Worm (Caenorhabditis elegans): ENCODE data around the gene T24G10.2.

DNA sequence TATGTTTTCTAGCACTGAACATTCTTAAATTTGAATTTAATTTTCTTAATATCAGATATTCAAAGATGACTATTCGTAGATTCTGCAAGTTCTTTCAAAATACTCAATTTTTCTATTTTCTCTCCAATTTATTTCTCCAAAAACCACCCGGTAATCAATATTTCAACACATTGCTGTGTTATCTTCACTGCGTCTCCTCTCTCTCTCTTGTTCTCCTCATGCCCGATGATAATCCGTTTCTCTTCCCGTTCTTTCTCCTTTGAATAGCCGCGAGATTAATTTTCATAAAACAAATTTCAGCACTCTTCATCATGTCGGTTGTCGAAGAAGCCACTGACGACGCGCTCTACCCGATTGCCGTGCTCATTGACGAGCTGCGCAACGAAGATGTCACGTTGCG is 7.9 kb upstream of the T24G10.2 start, which contains the start of gene paa-1:
- TF ChIP-seq dmd-4 (tag; optimal IDR thresholded peaks at IDR 0.05; ENCODE audit: borderline replicate concordance) (no peak), ceh-9 (tag; optimal IDR thresholded peaks at IDR 0.05) (no peak), ceh-14 (tag; optimal IDR thresholded peaks at IDR 0.05) (no peak), hlh-6 (tag; optimal IDR thresholded peaks at IDR 0.05) (no peak), fkh-10 (GFP tag; optimal IDR thresholded peaks at IDR 0.05) (no peak), pqm-1 (tag; optimal IDR thresholded peaks at IDR 0.05) (no peak), nhr-11 (tag; optimal IDR thresholded peaks at IDR 0.05) (no peak), odd-2 (tag; optimal IDR thresholded peaks at IDR 0.05) (no peak), ceh-2 (tag; optimal IDR thresholded peaks at IDR 0.05) (no peak), ceh-48 (tag; optimal IDR thresholded peaks at IDR 0.05) (no peak), K09A11.1 (tag; optimal IDR thresholded peaks at IDR 0.05; ENCODE audit: insufficient read depth) (no peak), pag-3 (tag; optimal IDR thresholded peaks at IDR 0.05; ENCODE audit: borderline replicate concordance) (no peak), nfya-1 (tag; optimal IDR thresholded peaks at IDR 0.05) (no peak)

Data from whole organism, late embryonic.